Worm (Caenorhabditis elegans) whole organism, mixed stage, embryonic: Measurements from ENCODE around the gene txt-12.

Source experiments
- elt-1 ChIP-seq: sonication (generic microtip); optimal IDR thresholded peaks from 2 replicates; lab custom pipeline; 2017; ENCODE audit warnings: missing genetic modification characterization, mild to moderate bottlenecking, missing compliant biosample characterization, antibody characterized with exemption, moderate library complexity, borderline replicate concordance; ENCODE audit not compliant: insufficient read depth
- lin-13 ChIP-seq: fragments of 150-350 bp; optimal IDR thresholded peaks from 2 replicates; lab custom pipeline; 2014; ENCODE audit warnings: missing biosample characterization, missing genetic modification characterization
- lin-32 ChIP-seq: fragments of 200-800 bp; sonication (Bioruptor generic); optimal IDR thresholded peaks from 2 replicates; lab custom pipeline; 2018; ENCODE audit warnings: mild to moderate bottlenecking, missing genetic modification characterization, missing compliant biosample characterization
- mab-5 ChIP-seq: fragments of 150-350 bp; optimal IDR thresholded peaks from 2 replicates; lab custom pipeline; 2014; ENCODE audit warnings: missing biosample characterization, missing genetic modification characterization
- mls-2 ChIP-seq: sonication (generic microtip); optimal IDR thresholded peaks from 2 replicates; lab custom pipeline; 2016; ENCODE audit warnings: mild to moderate bottlenecking, missing genetic modification characterization, moderate library complexity, missing compliant biosample characterization
- nhr-12 ChIP-seq: fragments of 150-350 bp; optimal IDR thresholded peaks from 2 replicates; lab custom pipeline; 2014; ENCODE audit warnings: missing biosample characterization, missing genetic modification characterization
- nhr-237 ChIP-seq: fragments of 150-350 bp; optimal IDR thresholded peaks from 2 replicates; lab custom pipeline; 2014; ENCODE audit warnings: missing biosample characterization, missing genetic modification characterization
- nhr-28 ChIP-seq: fragments of 150-350 bp; optimal IDR thresholded peaks from 2 replicates; lab custom pipeline; 2014; ENCODE audit warnings: missing biosample characterization, missing genetic modification characterization
- pha-4 ChIP-seq: fragments of 150-350 bp; optimal IDR thresholded peaks from 2 replicates; lab custom pipeline; 2018; ENCODE audit warnings: missing biosample characterization, missing genetic modification reagents, missing genetic modification characterization
- sem-2 ChIP-seq: fragments of 200-800 bp; sonication (Bioruptor generic); optimal IDR thresholded peaks from 2 replicates; lab custom pipeline; 2018; ENCODE audit warnings: mild to moderate bottlenecking, missing genetic modification characterization, missing compliant biosample characterization
- snpc-4 ChIP-seq: fragments of 150-350 bp; optimal IDR thresholded peaks from 2 replicates; lab custom pipeline; 2014; ENCODE audit warnings: missing biosample characterization, missing genetic modification characterization
- unc-62 ChIP-seq: fragments of 150-350 bp; optimal IDR thresholded peaks from 2 replicates; lab custom pipeline; 2014; ENCODE audit warnings: missing biosample characterization, missing genetic modification reagents, missing genetic modification characterization

- TF ChIP-seq nhr-28 (tag; lab: Kevin White, UChicago): no peak
- TF ChIP-seq pha-4 (tag; lab: Kevin White, UChicago): peak; percentile 46
- TF ChIP-seq lin-13: peak; percentile 44
- no peak for TF ChIP-seq nhr-12 (tag; lab: Kevin White, UChicago)
- TF ChIP-seq lin-32 (GFP tag; lab: Kevin White, UChicago): peak; percentile 56
- no peak for TF ChIP-seq elt-1 (tag; lab: Kevin White, UChicago)
- TF ChIP-seq nhr-237 (tag; lab: Kevin White, UChicago): peak; percentile 90
- TF ChIP-seq sem-2 (GFP tag; lab: Kevin White, UChicago): no peak
- TF ChIP-seq snpc-4 (tag; lab: Kevin White, UChicago): no peak
- peak; percentile 61 for TF ChIP-seq mab-5 (tag; lab: Kevin White, UChicago)
- no peak for TF ChIP-seq unc-62 (GFP tag; lab: Kevin White, UChicago)
- TF ChIP-seq mls-2 (tag; lab: Kevin White, UChicago): peak; percentile 39
Measured at ce11 chrV:15085335-15085800, 7.4 kb upstream of the txt-12 start, which contains the start of the genes ahsa-1 and C01G10.7.
